Worm (Caenorhabditis elegans) whole organism, L4/young adult: ENCODE results near the gene B0303.14.

Experiments
- W03F9.2 ChIP-seq: fragments of 150-350 bp; optimal IDR thresholded peaks from 2 replicates; lab custom pipeline; 2014; ENCODE audit warnings: missing biosample characterization, missing genetic modification characterization
- dao-5 ChIP-seq: sonication (generic microtip); optimal IDR thresholded peaks from 2 replicates; lab custom pipeline; 2016; ENCODE audit warnings: missing genotype, missing genetic modification characterization, moderate library complexity, missing compliant biosample characterization
- him-1 ChIP-seq: sonication (generic microtip); optimal IDR thresholded peaks from 2 replicates; lab custom pipeline; 2016; ENCODE audit warnings: missing genotype, missing genetic modification reagents, missing genetic modification characterization, missing compliant biosample characterization

B0303.14 gene

ce11 chrIII:8685590-8686240 lies 30.3 kb downstream of the B0303.14 start:
- TF ChIP-seq W03F9.2 (no peak), dao-5 (tag; lab: Kevin White, UChicago) (no peak), him-1 (tag; lab: Kevin White, UChicago) (no peak)

ce11 chrIII:8684421-8684820 lies 31.6 kb downstream of the B0303.14 start, which contains the start of gene anmt-1:
anmt-1 (plus strand) TSS chrIII:8684808.
- TF ChIP-seq him-1 (tag; lab: Kevin White, UChicago) (no peak), dao-5 (tag; lab: Kevin White, UChicago) (no peak), W03F9.2 (no peak)

- TF ChIP-seq W03F9.2 (peak; percentile 52), dao-5 (tag; lab: Kevin White, UChicago) (no peak)
Observed at ce11 chrIII:8683679-8684263, 32.2 kb downstream of the B0303.14 start, which contains the start of gene fli-1. fli-1 (minus strand) TSS chrIII:8683736.

- TF ChIP-seq W03F9.2, result peak; percentile 18
- peak; percentile 61 for TF ChIP-seq dao-5 (tag; lab: Kevin White, UChicago)
- peak; percentile 75 for TF ChIP-seq him-1 (tag; lab: Kevin White, UChicago)
Observed at ce11 chrIII:8678371-8678770, 37.6 kb downstream of the B0303.14 start.

- TF ChIP-seq dao-5 (tag; lab: Kevin White, UChicago) (no peak), him-1 (tag; lab: Kevin White, UChicago) (no peak), W03F9.2 (no peak)
Observed at ce11 chrIII:8674980-8675485, 41.0 kb downstream of the B0303.14 start, which contains the start of gene pgl-2. pgl-2 (minus strand) TSS chrIII:8675435.

- TF ChIP-seq him-1 (tag; lab: Kevin White, UChicago) (no peak), W03F9.2 (no peak), dao-5 (tag; lab: Kevin White, UChicago) (no peak)
Observed at ce11 chrIII:8668717-8669116, 47.3 kb downstream of the B0303.14 start.

- TF ChIP-seq him-1 (tag; lab: Kevin White, UChicago), result no peak
- no peak for TF ChIP-seq W03F9.2
- no peak for TF ChIP-seq dao-5 (tag; lab: Kevin White, UChicago)
Observed at ce11 chrIII:8667382-8667781, 48.6 kb downstream of the B0303.14 start, which contains the start of gene dpy-19. dpy-19 (minus strand) TSS chrIII:8667482.

ce11 chrIII:8664897-8665388 lies 51.0 kb downstream of the B0303.14 start, which contains the start of gene F22B7.1:
F22B7.1 (plus strand) TSS chrIII:8665338.
- TF ChIP-seq W03F9.2, result no peak
- no peak for TF ChIP-seq him-1 (tag; lab: Kevin White, UChicago)
- TF ChIP-seq dao-5 (tag; lab: Kevin White, UChicago), result no peak
